Fruit fly (Drosophila melanogaster) whole organism, embryonic: Measurements from ENCODE around the gene ry.

Experiments
- CG8359 ChIP-seq: fragments of 200-800 bp; sonication (Bioruptor generic); optimal IDR thresholded peaks from 2 replicates; lab custom pipeline; 2017; ENCODE audit warnings: missing biosample characterization, mild to moderate bottlenecking, missing genetic modification characterization, borderline replicate concordance
- CTCF ChIP-seq: fragments of 200-800 bp; sonication (Bioruptor generic); optimal IDR thresholded peaks from 2 replicates; lab custom pipeline; 2017; ENCODE audit warnings: missing biosample characterization, mild to moderate bottlenecking, missing genetic modification characterization, moderate library complexity
- Eip74EF ChIP-seq, 2 experiments: fragments of 200-800 bp in 1 of 2; fragments of >200 bp in 1 of 2; sonication (Bioruptor generic) in 1 of 2; optimal IDR thresholded peaks; 2 replicates each; lab custom pipeline; 2017 to 2019; ENCODE audit warnings: missing biosample characterization in 2 of 2, missing genetic modification characterization in 2 of 2, mild to moderate bottlenecking in 1 of 2, moderate library complexity in 1 of 2
- da ChIP-seq: fragments of 200-800 bp; sonication (Bioruptor generic); optimal IDR thresholded peaks from 2 replicates; lab custom pipeline; 2016; ENCODE audit warnings: missing biosample characterization, missing genetic modification characterization
- fru ChIP-seq: fragments of >200 bp; optimal IDR thresholded peaks from 2 replicates; lab custom pipeline; 2017
- h ChIP-seq: fragments of >200 bp; optimal IDR thresholded peaks from 2 replicates; lab custom pipeline; 2017
- lmd ChIP-seq: fragments of 200-800 bp; sonication (Bioruptor generic); IDR thresholded peaks from 2 replicates; pipeline ENCODE4 v1.3.6; 2022; ENCODE audit warnings: missing biosample characterization, missing genetic modification characterization
- lola ChIP-seq, 3 experiments: fragments of >200 bp in 2 of 3; fragments of 200-800 bp in 1 of 3; sonication (Bioruptor generic) in 1 of 3; optimal IDR thresholded peaks; 2 replicates each; lab custom pipeline; 2017 to 2019; ENCODE audit warnings: missing biosample characterization in 3 of 3, missing genetic modification characterization in 3 of 3, mild to moderate bottlenecking in 1 of 3, moderate library complexity in 1 of 3
- oc ChIP-seq: fragments of 200-800 bp; sonication (Bioruptor generic); optimal IDR thresholded peaks from 2 replicates; lab custom pipeline; 2018; ENCODE audit warnings: missing biosample characterization, mild to moderate bottlenecking, missing genetic modification characterization, moderate library complexity
- z ChIP-seq: fragments of 200-800 bp; sonication (Bioruptor generic); IDR thresholded peaks from 3 replicates; pipeline ENCODE4 v1.3.6; 2022; ENCODE audit warnings: missing biosample characterization, missing genetic modification characterization

- TF ChIP-seq oc (tag; lab: Kevin White, UChicago), result no peak
- TF ChIP-seq fru (lab: Kevin White, UChicago), result no peak
- TF ChIP-seq lmd (GFP tag; lab: Robert Waterston, UW), result no peak
- no peak for TF ChIP-seq lola (GFP tag; optimal IDR thresholded peaks at IDR 0.05; lab: Kevin White, UChicago)
- TF ChIP-seq da, result no peak
- TF ChIP-seq CG8359, result no peak
- no peak for TF ChIP-seq Eip74EF (GFP tag; optimal IDR thresholded peaks at IDR 0.05; lab: Kevin White, UChicago)
- no peak for TF ChIP-seq z (GFP tag; lab: Robert Waterston, UW)
- no peak for TF ChIP-seq h
- no peak for TF ChIP-seq CTCF (GFP tag; lab: Kevin White, UChicago)
Measured at dm6 chr3R:13014168-13014881, 18.0 kb upstream of the ry start.
